Worm (Caenorhabditis elegans) whole organism, L4 larva: ENCODE measurements around the gene unc-130.

Source experiments
- D1046.2 ChIP-seq: fragments of 200-800 bp; sonication (Bioruptor generic); IDR thresholded peaks from 2 replicates; pipeline ENCODE4 v1.3.6; 2022; ENCODE audit warnings: missing genetic modification characterization, missing compliant biosample characterization
- F26F4.8 ChIP-seq: fragments of 200-800 bp; sonication (Bioruptor generic); conservative IDR thresholded peaks from 2 replicates; pipeline ENCODE4 v1.3.6; 2022; ENCODE audit warnings: missing genetic modification characterization, missing compliant biosample characterization
- F37D6.2 ChIP-seq: sonication (generic microtip); optimal IDR thresholded peaks from 2 replicates; lab custom pipeline; 2016; ENCODE audit warnings: mild to moderate bottlenecking, missing genetic modification characterization, missing compliant biosample characterization
- F44E2.7 ChIP-seq: fragments of 200-800 bp; sonication (Bioruptor generic); IDR thresholded peaks from 2 replicates; pipeline ENCODE4 v2.1.2; 2022; ENCODE audit warnings: missing genetic modification characterization, missing compliant biosample characterization
- T26A8.4 ChIP-seq: fragments of 200-800 bp; sonication (Bioruptor generic); IDR thresholded peaks from 2 replicates; pipeline ENCODE4 v1.3.6; 2022; ENCODE audit warnings: missing genetic modification characterization, missing compliant biosample characterization
- Y105C5A.15 ChIP-seq: fragments of 200-800 bp; sonication (Bioruptor generic); IDR thresholded peaks from 2 replicates; pipeline ENCODE4 v1.3.6; 2022; ENCODE audit warnings: missing genetic modification characterization, missing compliant biosample characterization
- Y5F2A.4 ChIP-seq: fragments of 200-800 bp; sonication (Bioruptor generic); optimal IDR thresholded peaks from 2 replicates; lab custom pipeline; 2018; ENCODE audit warnings: mild to moderate bottlenecking, missing genetic modification characterization, missing compliant biosample characterization
- ZK337.2 ChIP-seq: fragments of 200-800 bp; sonication (Bioruptor generic); IDR thresholded peaks from 2 replicates; pipeline ENCODE4 v1.3.6; 2022; ENCODE audit warnings: missing genetic modification reagents, missing genetic modification characterization, missing compliant biosample characterization
- ama-1 ChIP-seq: fragments of 150-350 bp; optimal IDR thresholded peaks from 2 replicates; lab custom pipeline; 2014; ENCODE audit warnings: inconsistent platforms, mixed read lengths
- ceh-20 ChIP-seq: fragments of 200-800 bp; sonication (Bioruptor generic); IDR thresholded peaks from 2 replicates; pipeline ENCODE4 v1.3.6; 2022; ENCODE audit warnings: missing genetic modification reagents, missing genetic modification characterization, missing compliant biosample characterization
- ceh-28 ChIP-seq: fragments of 150-350 bp; optimal IDR thresholded peaks from 2 replicates; lab custom pipeline; 2014; ENCODE audit warnings: missing biosample characterization, missing genetic modification reagents, missing genetic modification characterization
- ceh-32 ChIP-seq: sonication (generic microtip); optimal IDR thresholded peaks from 2 replicates; lab custom pipeline; 2016; ENCODE audit warnings: mild to moderate bottlenecking, missing genetic modification characterization, missing compliant biosample characterization; ENCODE audit not compliant: poor library complexity
- ceh-44 ChIP-seq: fragments of 200-800 bp; sonication (Bioruptor generic); IDR thresholded peaks from 2 replicates; pipeline ENCODE4 v1.3.6; 2022; ENCODE audit warnings: missing genetic modification reagents, missing genetic modification characterization, missing compliant biosample characterization
- ces-1 ChIP-seq: fragments of 150-350 bp; sonication (generic microtip); optimal IDR thresholded peaks from 4 replicates; lab custom pipeline; 2014; ENCODE audit warnings: missing biosample characterization, missing genetic modification reagents, missing genetic modification characterization
- cey-2 ChIP-seq: sonication (generic microtip); optimal IDR thresholded peaks from 3 replicates; lab custom pipeline; 2017; ENCODE audit warnings: missing genetic modification characterization, mild to moderate bottlenecking, missing compliant biosample characterization, antibody characterized with exemption, borderline replicate concordance; ENCODE audit not compliant: insufficient read depth
- ctbp-1 ChIP-seq: fragments of 200-800 bp; sonication (Bioruptor generic); IDR thresholded peaks from 2 replicates; pipeline ENCODE4 v1.3.6; 2022; ENCODE audit warnings: missing genetic modification reagents, missing genetic modification characterization, missing compliant biosample characterization
- daf-19 ChIP-seq: fragments of 200-800 bp; sonication (Bioruptor generic); conservative IDR thresholded peaks from 2 replicates; pipeline ENCODE4 v1.3.6; 2022; ENCODE audit warnings: missing genetic modification characterization, missing compliant biosample characterization
- daf-8 ChIP-seq: fragments of 200-800 bp; sonication (Bioruptor generic); IDR thresholded peaks from 2 replicates; pipeline ENCODE4 v1.3.6; 2022; ENCODE audit warnings: missing genetic modification characterization, missing compliant biosample characterization
- dmd-9 ChIP-seq: fragments of 200-800 bp; sonication (Bioruptor generic); IDR thresholded peaks from 2 replicates; pipeline ENCODE4 v1.3.6; 2022; ENCODE audit warnings: missing genetic modification reagents, missing genetic modification characterization, missing compliant biosample characterization
- dpl-1 ChIP-seq: fragments of 150-350 bp; optimal IDR thresholded peaks from 2 replicates; lab custom pipeline; 2014; ENCODE audit warnings: missing biosample characterization, missing genetic modification reagents, missing genetic modification characterization
- duxl-1 ChIP-seq: sonication (generic microtip); optimal IDR thresholded peaks from 2 replicates; lab custom pipeline; 2016; ENCODE audit warnings: mild to moderate bottlenecking, missing genetic modification characterization, moderate library complexity, missing compliant biosample characterization; ENCODE audit not compliant: poor library complexity
- egl-27 ChIP-seq: sonication (generic microtip); optimal IDR thresholded peaks from 3 replicates; lab custom pipeline; 2017; ENCODE audit warnings: missing biosample characterization, missing genetic modification reagents, missing genetic modification characterization
- hif-1 ChIP-seq, 2 experiments: sonication (generic microtip); optimal IDR thresholded peaks; 2 replicates each; lab custom pipeline; 2016 to 2017; ENCODE audit warnings: missing compliant biosample characterization in 2 of 2, missing genetic modification characterization in 2 of 2, missing genetic modification reagents in 2 of 2, missing genotype in 2 of 2, mild to moderate bottlenecking in 1 of 2
- hlh-30 ChIP-seq: sonication (generic microtip); optimal IDR thresholded peaks from 2 replicates; lab custom pipeline; 2017; ENCODE audit warnings: antibody characterized with exemption, mild to moderate bottlenecking, missing genetic modification characterization, missing compliant biosample characterization; ENCODE audit not compliant: insufficient read depth
- hmg-1.1 ChIP-seq: fragments of 200-800 bp; sonication (Bioruptor generic); IDR thresholded peaks from 2 replicates; pipeline ENCODE4 v1.3.6; 2022; ENCODE audit warnings: missing genetic modification reagents, missing genetic modification characterization, missing compliant biosample characterization
- jun-1 ChIP-seq: fragments of 150-350 bp; optimal IDR thresholded peaks from 2 replicates; lab custom pipeline; 2014; ENCODE audit warnings: missing biosample characterization, missing genetic modification reagents, missing genetic modification characterization
- lim-7 ChIP-seq: fragments of 200-800 bp; sonication (Bioruptor generic); IDR thresholded peaks from 2 replicates; pipeline ENCODE4 v1.3.6; 2022; ENCODE audit warnings: missing genetic modification characterization, missing compliant biosample characterization
- lin-1 ChIP-seq: fragments of 200-800 bp; sonication (Bioruptor generic); IDR thresholded peaks from 2 replicates; pipeline ENCODE4 v1.3.6; 2022; ENCODE audit warnings: missing genetic modification reagents, missing genetic modification characterization, missing compliant biosample characterization
- lin-13 ChIP-seq: fragments of 150-350 bp; optimal IDR thresholded peaks from 2 replicates; lab custom pipeline; 2014; ENCODE audit warnings: missing biosample characterization, missing genetic modification reagents, missing genetic modification characterization
- lin-15B ChIP-seq: fragments of 150-350 bp; sonication (generic microtip); optimal IDR thresholded peaks from 3 replicates; lab custom pipeline; 2014; ENCODE audit warnings: missing biosample characterization, missing genetic modification characterization
- lin-38 ChIP-seq: fragments of 200-800 bp; sonication (Bioruptor generic); IDR thresholded peaks from 2 replicates; pipeline ENCODE4 v1.3.6; 2022; ENCODE audit warnings: missing genetic modification reagents, missing genetic modification characterization, missing compliant biosample characterization
- lin-39 ChIP-seq: fragments of 150-350 bp; optimal IDR thresholded peaks from 2 replicates; lab custom pipeline; 2014; ENCODE audit warnings: missing biosample characterization, missing genetic modification reagents, missing genetic modification characterization
- lir-3 ChIP-seq: sonication (generic microtip); optimal IDR thresholded peaks from 2 replicates; lab custom pipeline; 2016; ENCODE audit warnings: mild to moderate bottlenecking, missing genetic modification characterization, missing compliant biosample characterization
- mdl-1 ChIP-seq, 2 experiments: fragments of 150-350 bp in 1 of 2; sonication (generic microtip) in 1 of 2; optimal IDR thresholded peaks; 2 replicates each; lab custom pipeline; 2014 to 2017; ENCODE audit warnings: missing biosample characterization in 2 of 2, missing genetic modification characterization in 2 of 2
- mdt-29 ChIP-seq: fragments of 200-800 bp; sonication (Bioruptor generic); IDR thresholded peaks from 2 replicates; pipeline ENCODE4 v1.3.6; 2022; ENCODE audit warnings: missing genetic modification reagents, missing genetic modification characterization, missing compliant biosample characterization
- mes-2 ChIP-seq: sonication (generic microtip); optimal IDR thresholded peaks from 2 replicates; lab custom pipeline; 2016; ENCODE audit warnings: missing genotype, mild to moderate bottlenecking, missing genetic modification characterization, missing compliant biosample characterization; ENCODE audit not compliant: poor library complexity, severe bottlenecking
- mxl-2 ChIP-seq: fragments of 200-800 bp; sonication (Bioruptor generic); conservative IDR thresholded peaks from 2 replicates; pipeline ENCODE4 v1.3.6; 2022; ENCODE audit warnings: missing genetic modification reagents, missing genetic modification characterization, missing compliant biosample characterization
- nhr-102 ChIP-seq: sonication (generic microtip); optimal IDR thresholded peaks from 2 replicates; lab custom pipeline; 2016; ENCODE audit warnings: mild to moderate bottlenecking, missing genetic modification characterization, moderate library complexity, missing compliant biosample characterization
- nhr-111 ChIP-seq: fragments of 200-800 bp; sonication (Bioruptor generic); optimal IDR thresholded peaks from 2 replicates; lab custom pipeline; 2018; ENCODE audit warnings: mild to moderate bottlenecking, missing genetic modification characterization, missing compliant biosample characterization
- nhr-28 ChIP-seq: fragments of 150-350 bp; optimal IDR thresholded peaks from 2 replicates; lab custom pipeline; 2014; ENCODE audit warnings: missing biosample characterization, missing genetic modification characterization
- nhr-76 ChIP-seq: fragments of 150-350 bp; optimal IDR thresholded peaks from 2 replicates; lab custom pipeline; 2014; ENCODE audit warnings: missing biosample characterization, missing genetic modification characterization
- saeg-2 ChIP-seq: fragments of 200-800 bp; sonication (Bioruptor generic); IDR thresholded peaks from 2 replicates; pipeline ENCODE4 v1.3.6; 2022; ENCODE audit warnings: missing genetic modification reagents, missing genetic modification characterization, missing compliant biosample characterization
- sdz-12 ChIP-seq: fragments of 200-800 bp; sonication (Bioruptor generic); optimal IDR thresholded peaks from 2 replicates; lab custom pipeline; 2018; ENCODE audit warnings: mild to moderate bottlenecking, missing genetic modification characterization, missing compliant biosample characterization
- spr-3 ChIP-seq: fragments of 200-800 bp; sonication (Bioruptor generic); optimal IDR thresholded peaks from 2 replicates; lab custom pipeline; 2018; ENCODE audit warnings: mild to moderate bottlenecking, missing genetic modification characterization, missing compliant biosample characterization
- unc-62 ChIP-seq, 3 experiments: fragments of 150-350 bp in 1 of 3; sonication (generic microtip); optimal IDR thresholded peaks in 2 of 3; peaks in 1 of 3; 1 replicate in 1 of 3; 2 replicates in 2 of 3; lab custom pipeline; 2014 to 2017; ENCODE audit warnings: missing biosample characterization in 3 of 3, missing genetic modification characterization in 3 of 3, missing genetic modification reagents in 3 of 3, missing genotype in 1 of 3
- vab-7 ChIP-seq: fragments of 200-800 bp; sonication (Bioruptor generic); IDR thresholded peaks from 2 replicates; pipeline ENCODE4 v1.3.6; 2022; ENCODE audit warnings: missing genetic modification reagents, missing genetic modification characterization, missing compliant biosample characterization
- zag-1 ChIP-seq: fragments of 150-350 bp; optimal IDR thresholded peaks from 2 replicates; lab custom pipeline; 2014; ENCODE audit warnings: missing biosample characterization, missing genetic modification characterization
- zfp-2 ChIP-seq: sonication (generic microtip); optimal IDR thresholded peaks from 2 replicates; lab custom pipeline; 2016; ENCODE audit warnings: mild to moderate bottlenecking, missing genetic modification characterization, missing compliant biosample characterization
- zfp-3 ChIP-seq: fragments of 200-800 bp; sonication (Bioruptor generic); conservative IDR thresholded peaks from 2 replicates; pipeline ENCODE4 v1.3.6; 2022; ENCODE audit warnings: missing genetic modification reagents, missing genetic modification characterization, missing compliant biosample characterization
- zip-11 ChIP-seq: fragments of 200-800 bp; sonication (Bioruptor generic); IDR thresholded peaks from 2 replicates; pipeline ENCODE4 v1.3.6; 2022; ENCODE audit warnings: missing genetic modification characterization, missing compliant biosample characterization

Gene unc-130

ce11 chrII:11293433-11293832 is 11.7 kb downstream of the unc-130 start, which contains the start of gene C47G2.4 (continued):
- TF ChIP-seq F37D6.2 (tag; lab: Kevin White, UChicago): no peak
- TF ChIP-seq ceh-32: no peak
- no peak for TF ChIP-seq F26F4.8 (GFP tag; lab: Robert Waterston, UW)
- no peak for TF ChIP-seq zag-1 (tag; lab: Kevin White, UChicago)
- no peak for TF ChIP-seq cey-2 (tag; lab: Kevin White, UChicago)
- TF ChIP-seq ama-1: no peak
- TF ChIP-seq Y105C5A.15 (GFP tag; lab: Robert Waterston, UW): no peak
- TF ChIP-seq vab-7 (GFP tag; lab: Robert Waterston, UW): no peak
- peak; percentile 66 for TF ChIP-seq dpl-1 (GFP tag; lab: Kevin White, UChicago)
- no peak for TF ChIP-seq nhr-102 (tag; lab: Kevin White, UChicago)
- TF ChIP-seq ctbp-1 (GFP tag; lab: Robert Waterston, UW): no peak
- TF ChIP-seq ceh-44: no peak
- TF ChIP-seq ceh-28 (tag; lab: Kevin White, UChicago): no peak
- no peak for TF ChIP-seq saeg-2 (GFP tag; lab: Robert Waterston, UW)
- no peak for TF ChIP-seq nhr-111 (GFP tag; lab: Kevin White, UChicago)
- TF ChIP-seq T26A8.4 (GFP tag; lab: Robert Waterston, UW): peak; percentile 51; the same call in 1 of the 2 replicates
- TF ChIP-seq ceh-20 (GFP tag; lab: Robert Waterston, UW): no peak
- TF ChIP-seq mxl-2 (GFP tag; lab: Robert Waterston, UW): no peak
- TF ChIP-seq sdz-12: no peak
- no peak for TF ChIP-seq nhr-76 (tag; lab: Kevin White, UChicago)
- no peak for TF ChIP-seq hmg-1.1 (GFP tag; lab: Robert Waterston, UW)
- TF ChIP-seq lin-38: peak; percentile 96
- no peak for TF ChIP-seq F44E2.7 (GFP tag; lab: Robert Waterston, UW)
- no peak for TF ChIP-seq zfp-2
- TF ChIP-seq D1046.2 (GFP tag; lab: Robert Waterston, UW): no peak
- no peak for TF ChIP-seq mdl-1 (tag; optimal IDR thresholded peaks at IDR 0.05; lab: Kevin White, UChicago)
- TF ChIP-seq nhr-28: peak; percentile 42
- no peak for TF ChIP-seq daf-19
- TF ChIP-seq lin-15B (tag; lab: Kevin White, UChicago): no peak
- TF ChIP-seq zip-11: no peak
- TF ChIP-seq hif-1 (tag; optimal IDR thresholded peaks at IDR 0.05; lab: Kevin White, UChicago): peak in 1 of 2 experiments; percentile 56
- TF ChIP-seq lin-1 (GFP tag; lab: Robert Waterston, UW): no peak
- no peak for TF ChIP-seq mdt-29
- TF ChIP-seq lin-13: peak; percentile 41
- no peak for TF ChIP-seq zfp-3
- peak; percentile 94 for TF ChIP-seq mes-2 (tag; lab: Kevin White, UChicago)
- TF ChIP-seq egl-27 (tag; lab: Kevin White, UChicago): no peak
- no peak for TF ChIP-seq unc-62 (GFP tag; optimal IDR thresholded peaks at IDR 0.05 in 1 of 2; lab: Kevin White, UChicago)
- TF ChIP-seq unc-62 (tag; optimal IDR thresholded peaks at IDR 0.05; lab: Kevin White, UChicago): no peak
- no peak for TF ChIP-seq ZK337.2 (GFP tag; lab: Robert Waterston, UW)
- no peak for TF ChIP-seq jun-1 (tag; lab: Kevin White, UChicago)
- TF ChIP-seq lim-7 (GFP tag; lab: Robert Waterston, UW): no peak
- TF ChIP-seq Y5F2A.4 (GFP tag; lab: Kevin White, UChicago): no peak
- no peak for TF ChIP-seq ces-1 (GFP tag; lab: Kevin White, UChicago)
- no peak for TF ChIP-seq lir-3 (tag; lab: Kevin White, UChicago)
- TF ChIP-seq dmd-9 (GFP tag; lab: Robert Waterston, UW): no peak
- no peak for TF ChIP-seq spr-3 (GFP tag; lab: Kevin White, UChicago)
- no peak for TF ChIP-seq lin-39 (tag; lab: Kevin White, UChicago)
- peak; percentile 38 for TF ChIP-seq hlh-30 (tag; lab: Kevin White, UChicago)
- TF ChIP-seq duxl-1: peak; percentile 45
- TF ChIP-seq daf-8 (GFP tag; lab: Robert Waterston, UW): no peak
